Worm (Caenorhabditis elegans) whole organism, young adult: ENCODE measurements around the gene F55G7.3.

Source experiments
- B0035.1 ChIP-seq: sonication (generic microtip); optimal IDR thresholded peaks from 2 replicates; lab custom pipeline; 2016; ENCODE audit warnings: missing genetic modification characterization, mild to moderate bottlenecking, missing compliant biosample characterization, missing genotype, missing genetic modification reagents
- B0336.3 ChIP-seq: fragments of 200-800 bp; sonication (Bioruptor generic); IDR thresholded peaks from 2 replicates; pipeline ENCODE4 v1.3.6; 2022; ENCODE audit warnings: missing genetic modification characterization, missing compliant biosample characterization
- C06A6.2 ChIP-seq: fragments of 200-800 bp; sonication (Bioruptor generic); conservative IDR thresholded peaks from 2 replicates; pipeline ENCODE4 v1.3.6; 2022; ENCODE audit warnings: missing genetic modification characterization, missing compliant biosample characterization
- D2030.7 ChIP-seq: fragments of 200-800 bp; sonication (Bioruptor generic); IDR thresholded peaks from 2 replicates; pipeline ENCODE4 v1.3.6; 2022; ENCODE audit warnings: missing genetic modification reagents, missing genetic modification characterization, missing compliant biosample characterization
- F23B12.7 ChIP-seq: sonication (generic microtip); optimal IDR thresholded peaks from 2 replicates; lab custom pipeline; 2017; ENCODE audit warnings: missing genetic modification characterization, mild to moderate bottlenecking, missing compliant biosample characterization, antibody characterized with exemption, moderate library complexity; ENCODE audit not compliant: insufficient read depth
- F33H1.4 ChIP-seq: fragments of 200-800 bp; sonication (Bioruptor generic); IDR thresholded peaks from 2 replicates; pipeline ENCODE4 v1.3.6; 2022; ENCODE audit warnings: missing genetic modification reagents, missing genetic modification characterization, missing compliant biosample characterization
- K11D2.4 ChIP-seq: fragments of 200-800 bp; sonication (Bioruptor generic); IDR thresholded peaks from 2 replicates; pipeline ENCODE4 v1.3.6; 2022; ENCODE audit warnings: missing genetic modification reagents, missing genetic modification characterization, missing compliant biosample characterization
- K12H6.12 ChIP-seq: fragments of 200-800 bp; sonication (Bioruptor generic); optimal IDR thresholded peaks from 2 replicates; lab custom pipeline; 2018; ENCODE audit warnings: mild to moderate bottlenecking, missing genetic modification characterization, missing compliant biosample characterization
- T26A5.8 ChIP-seq: sonication (generic microtip); optimal IDR thresholded peaks from 2 replicates; lab custom pipeline; 2016; ENCODE audit warnings: missing genetic modification characterization, missing compliant biosample characterization
- Y53F4B.3 ChIP-seq: fragments of 200-800 bp; sonication (Bioruptor generic); IDR thresholded peaks from 2 replicates; pipeline ENCODE4 v1.3.6; 2022; ENCODE audit warnings: missing genetic modification reagents, missing genetic modification characterization, missing compliant biosample characterization
- aptf-3 ChIP-seq: fragments of 200-800 bp; sonication (Bioruptor generic); IDR thresholded peaks from 2 replicates; pipeline ENCODE4 v1.3.6; 2022; ENCODE audit warnings: missing genetic modification characterization, missing compliant biosample characterization
- bed-1 ChIP-seq: fragments of 200-800 bp; sonication (Bioruptor generic); IDR thresholded peaks from 2 replicates; pipeline ENCODE4 v1.3.6; 2022; ENCODE audit warnings: missing genetic modification reagents, missing genetic modification characterization, missing compliant biosample characterization
- ceh-100 ChIP-seq: fragments of 200-800 bp; sonication (Bioruptor generic); IDR thresholded peaks from 2 replicates; pipeline ENCODE4 v1.3.6; 2022; ENCODE audit warnings: missing genetic modification reagents, missing genetic modification characterization, missing compliant biosample characterization
- chd-7 ChIP-seq: sonication (generic microtip); optimal IDR thresholded peaks from 2 replicates; lab custom pipeline; 2016; ENCODE audit warnings: mild to moderate bottlenecking, missing genetic modification characterization, moderate library complexity, missing compliant biosample characterization
- fkh-3 ChIP-seq: sonication (generic microtip); optimal IDR thresholded peaks from 2 replicates; lab custom pipeline; 2016; ENCODE audit warnings: mild to moderate bottlenecking, missing genetic modification characterization, missing compliant biosample characterization
- hlh-26 ChIP-seq: fragments of 200-800 bp; sonication (Bioruptor generic); conservative IDR thresholded peaks from 2 replicates; pipeline ENCODE4 v1.3.6; 2022; ENCODE audit warnings: missing genetic modification reagents, missing genetic modification characterization, missing compliant biosample characterization
- hmg-20 ChIP-seq: fragments of 200-800 bp; sonication (Bioruptor generic); IDR thresholded peaks from 2 replicates; pipeline ENCODE4 v1.3.6; 2022; ENCODE audit warnings: missing genetic modification reagents, missing genetic modification characterization, missing compliant biosample characterization
- hsf-1 ChIP-seq: fragments of 200-800 bp; sonication (Bioruptor generic); IDR thresholded peaks from 2 replicates; pipeline ENCODE4 v1.3.6; 2022; ENCODE audit warnings: missing genetic modification reagents, missing genetic modification characterization, missing compliant biosample characterization
- let-607 ChIP-seq, 2 experiments: fragments of 200-800 bp in 1 of 2; sonication (Bioruptor generic) in 1 of 2; sonication (generic microtip) in 1 of 2; optimal IDR thresholded peaks; 2 replicates each; lab custom pipeline; 2016 to 2018; ENCODE audit warnings: mild to moderate bottlenecking in 2 of 2, missing compliant biosample characterization in 2 of 2, missing genetic modification characterization in 2 of 2, moderate library complexity in 2 of 2, missing genotype in 1 of 2
- lin-26 ChIP-seq: fragments of 200-800 bp; sonication (Bioruptor generic); IDR thresholded peaks from 2 replicates; pipeline ENCODE4 v1.3.6; 2022; ENCODE audit warnings: missing genetic modification reagents, missing genetic modification characterization, missing compliant biosample characterization
- lin-35 ChIP-seq, 3 experiments: fragments of 150-350 bp in 2 of 3; sonication (generic microtip) in 1 of 3; optimal IDR thresholded peaks; 2 replicates each; lab custom pipeline; 2014 to 2018; ENCODE audit warnings: missing biosample characterization in 3 of 3, missing genetic modification characterization in 3 of 3, missing genetic modification reagents in 3 of 3
- lin-40 ChIP-seq: sonication (generic microtip); optimal IDR thresholded peaks from 2 replicates; lab custom pipeline; 2016; ENCODE audit warnings: missing genetic modification characterization, mild to moderate bottlenecking, missing compliant biosample characterization, missing genotype, missing genetic modification reagents
- lsy-27 ChIP-seq: sonication (generic microtip); optimal IDR thresholded peaks from 2 replicates; lab custom pipeline; 2017; ENCODE audit warnings: missing genetic modification characterization, mild to moderate bottlenecking, missing compliant biosample characterization, antibody characterized with exemption, missing genotype, borderline replicate concordance; ENCODE audit not compliant: insufficient read depth
- madf-3 ChIP-seq: fragments of 200-800 bp; sonication (Bioruptor generic); IDR thresholded peaks from 2 replicates; pipeline ENCODE4 v1.3.6; 2022; ENCODE audit warnings: missing genetic modification reagents, missing genetic modification characterization, missing compliant biosample characterization
- mcd-1 ChIP-seq: fragments of 200-800 bp; sonication (Bioruptor generic); IDR thresholded peaks from 2 replicates; pipeline ENCODE4 v1.3.6; 2022; ENCODE audit warnings: missing genetic modification reagents, missing genetic modification characterization, missing compliant biosample characterization
- nfya-2 ChIP-seq: fragments of 200-800 bp; sonication (Bioruptor generic); IDR thresholded peaks from 2 replicates; pipeline ENCODE4 v1.3.6; 2022; ENCODE audit warnings: missing genetic modification reagents, missing genetic modification characterization, missing compliant biosample characterization
- nhr-90 ChIP-seq: sonication (generic microtip); optimal IDR thresholded peaks from 2 replicates; lab custom pipeline; 2016; ENCODE audit warnings: missing genotype, mild to moderate bottlenecking, missing genetic modification characterization, missing compliant biosample characterization
- pha-4 ChIP-seq: fragments of 150-350 bp; sonication (generic microtip); optimal IDR thresholded peaks from 2 replicates; lab custom pipeline; 2014; ENCODE audit warnings: missing biosample characterization, missing genetic modification reagents, missing genetic modification characterization
- rpc-1 ChIP-seq, 2 experiments: fragments of 150-350 bp in 1 of 2; sonication (generic microtip) in 1 of 2; optimal IDR thresholded peaks; 2 replicates each; lab custom pipeline; 2014 to 2018; ENCODE audit warnings: missing biosample characterization in 1 of 2, missing genetic modification characterization in 1 of 2, missing genetic modification reagents in 1 of 2, missing genotype in 1 of 2
- snpc-3.4 ChIP-seq: sonication (generic microtip); optimal IDR thresholded peaks from 2 replicates; lab custom pipeline; 2017; ENCODE audit warnings: missing genetic modification characterization, mild to moderate bottlenecking, missing compliant biosample characterization, antibody characterized with exemption, moderate library complexity, missing genotype, missing genetic modification reagents
- tbp1 ChIP-seq: fragments of 200-800 bp; sonication (Bioruptor generic); optimal IDR thresholded peaks from 2 replicates; lab custom pipeline; 2018; ENCODE audit warnings: mild to moderate bottlenecking, missing genetic modification characterization, missing compliant biosample characterization
- zfh-2 ChIP-seq: fragments of 200-800 bp; sonication (Bioruptor generic); conservative IDR thresholded peaks from 2 replicates; pipeline ENCODE4 v1.3.6; 2022; ENCODE audit warnings: missing genetic modification reagents, missing genetic modification characterization, missing compliant biosample characterization
- ztf-18 ChIP-seq: sonication (generic microtip); optimal IDR thresholded peaks from 2 replicates; lab custom pipeline; 2016; ENCODE audit warnings: missing genotype, mild to moderate bottlenecking, missing genetic modification characterization, missing compliant biosample characterization
- ztf-22 ChIP-seq: fragments of 200-800 bp; sonication (Bioruptor generic); optimal IDR thresholded peaks from 2 replicates; lab custom pipeline; 2018; ENCODE audit warnings: mild to moderate bottlenecking, missing genetic modification characterization, moderate library complexity, missing compliant biosample characterization
- ztf-28 ChIP-seq: fragments of 200-800 bp; sonication (Bioruptor generic); IDR thresholded peaks from 2 replicates; pipeline ENCODE4 v1.3.6; 2022; ENCODE audit warnings: missing genetic modification reagents, missing genetic modification characterization, missing compliant biosample characterization
- ztf-6 ChIP-seq: fragments of 200-800 bp; sonication (Bioruptor generic); IDR thresholded peaks from 2 replicates; pipeline ENCODE4 v1.3.6; 2022; ENCODE audit warnings: missing genetic modification reagents, missing genetic modification characterization, missing compliant biosample characterization

The F55G7.3 gene

DNA sequence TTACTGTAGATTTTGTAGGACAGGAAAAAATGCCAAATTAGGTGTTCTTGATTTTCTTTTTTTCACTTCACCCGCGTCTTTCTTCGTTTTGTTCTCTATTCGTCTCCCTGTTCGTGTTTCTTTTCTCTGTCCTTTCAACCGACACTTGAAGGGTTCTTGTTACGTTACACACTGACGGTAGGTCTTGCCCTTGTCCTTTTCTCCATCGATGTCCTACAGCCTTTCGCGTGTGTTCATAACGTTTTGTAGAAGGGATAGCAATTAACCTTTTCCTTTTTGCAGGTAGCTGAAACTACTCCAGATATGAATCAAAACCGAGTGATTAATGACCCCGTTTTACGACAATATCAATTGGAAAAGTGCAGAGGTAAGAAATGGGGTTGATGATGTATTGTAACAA is 17.7 kb downstream of the F55G7.3 start, which contains the start of gene F55G7.1 (continued):
- TF ChIP-seq B0035.1 (tag; lab: Kevin White, UChicago) (no peak), K11D2.4 (GFP tag; lab: Robert Waterston, UW) (peak; percentile 56; the same call in 1 of the 2 replicates), ztf-18 (no peak), nhr-90 (no peak)

DNA sequence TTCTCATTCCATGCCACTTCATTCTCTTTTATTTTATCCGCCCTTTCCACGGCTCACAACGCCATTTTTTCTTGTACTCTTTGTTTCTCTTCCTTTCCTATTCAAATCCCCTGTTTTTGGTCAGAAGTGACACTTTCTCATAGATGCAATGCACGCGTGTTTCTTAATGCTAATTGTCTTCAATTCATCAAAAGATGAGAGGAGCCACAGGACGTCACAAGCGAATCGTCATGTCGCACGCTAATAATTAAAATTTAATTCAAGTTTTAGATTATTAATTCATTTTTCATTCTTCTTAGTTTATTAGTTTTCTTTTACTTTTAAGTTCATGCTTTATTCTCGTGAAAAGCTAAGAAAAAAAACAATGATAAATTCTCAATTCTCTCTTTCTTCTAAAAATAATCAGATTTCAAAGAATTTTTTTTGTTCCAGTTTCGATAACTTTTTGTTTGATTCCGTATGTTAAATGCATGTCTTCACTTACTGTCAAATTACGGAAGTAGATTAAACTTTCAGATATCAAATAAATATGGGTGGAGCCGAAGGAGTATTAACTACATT is 21.0 kb downstream of the F55G7.3 start, which contains the start of gene Y62H9A.14:
Gene Y62H9A.14, plus strand, starts transcription at position 511 of the 561 bp plus-strand sequence.
- TF ChIP-seq tbp1 = no peak
- no peak for TF ChIP-seq T26A5.8 (tag; lab: Kevin White, UChicago)
- TF ChIP-seq ztf-28 (GFP tag; lab: Robert Waterston, UW) = no peak
- no peak for TF ChIP-seq B0336.3 (GFP tag; lab: Robert Waterston, UW)
- TF ChIP-seq zfh-2 (GFP tag; lab: Robert Waterston, UW) = no peak
- no peak for TF ChIP-seq F33H1.4 (GFP tag; lab: Robert Waterston, UW)
- TF ChIP-seq let-607 (tag; optimal IDR thresholded peaks at IDR 0.05; lab: Kevin White, UChicago) = no peak
- no peak for TF ChIP-seq ztf-18
- TF ChIP-seq hlh-26 = no peak
- no peak for TF ChIP-seq madf-3 (GFP tag; lab: Robert Waterston, UW)
- no peak for TF ChIP-seq lin-26
- TF ChIP-seq lin-40 (tag; lab: Kevin White, UChicago) = no peak
- TF ChIP-seq snpc-3.4 (tag; lab: Kevin White, UChicago) = no peak
- no peak for TF ChIP-seq ztf-6 (GFP tag; lab: Robert Waterston, UW)
- TF ChIP-seq Y53F4B.3 (GFP tag; lab: Robert Waterston, UW) = no peak
- TF ChIP-seq bed-1 (GFP tag; lab: Robert Waterston, UW) = no peak
- TF ChIP-seq K11D2.4 (GFP tag; lab: Robert Waterston, UW) = no peak
- no peak for TF ChIP-seq pha-4 (tag; lab: Kevin White, UChicago)
- no peak for TF ChIP-seq ceh-100 (GFP tag; lab: Robert Waterston, UW)
- TF ChIP-seq lsy-27 (tag; lab: Kevin White, UChicago) = no peak

DNA sequence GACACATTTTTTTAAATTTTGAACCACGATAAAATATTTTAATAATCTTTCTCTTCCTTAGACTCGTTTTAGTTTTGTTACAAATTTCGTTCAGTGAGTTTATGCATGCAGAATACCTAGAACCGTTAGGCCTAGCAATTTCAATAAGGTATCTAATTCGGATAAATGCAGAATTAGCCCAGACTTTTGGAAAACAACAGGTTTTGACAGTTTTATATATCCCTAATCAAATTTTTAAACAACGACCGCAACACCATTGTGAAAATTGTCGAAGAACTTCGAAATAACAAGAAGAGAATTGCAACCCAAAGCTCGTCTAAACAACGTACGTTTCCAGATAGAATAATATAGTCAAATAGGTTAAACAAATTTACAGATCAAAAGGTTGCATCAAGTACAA is 23.9 kb downstream of the F55G7.3 start, which contains the start of gene Y62H9A.16:
Gene Y62H9A.16, plus strand, starts transcription at position 301 of the 400 bp plus-strand sequence.
- no peak for TF ChIP-seq C06A6.2
- no peak for TF ChIP-seq F23B12.7 (tag; lab: Kevin White, UChicago)
- TF ChIP-seq aptf-3 = no peak
- no peak for TF ChIP-seq lin-40 (tag; lab: Kevin White, UChicago)
- TF ChIP-seq nfya-2 (GFP tag; lab: Robert Waterston, UW) = no peak
- TF ChIP-seq D2030.7 (GFP tag; lab: Robert Waterston, UW) = no peak
- no peak for TF ChIP-seq K12H6.12 (tag; lab: Kevin White, UChicago)
- no peak for TF ChIP-seq hmg-20
- TF ChIP-seq hsf-1 (GFP tag; lab: Robert Waterston, UW) = no peak
- TF ChIP-seq chd-7 = no peak
- no peak for TF ChIP-seq K11D2.4 (GFP tag; lab: Robert Waterston, UW)
- TF ChIP-seq fkh-3 = no peak
- TF ChIP-seq rpc-1 (optimal IDR thresholded peaks at IDR 0.05; lab: Kevin White, UChicago) = no peak
- no peak for TF ChIP-seq rpc-1 (tag; optimal IDR thresholded peaks at IDR 0.05; lab: Kevin White, UChicago)
- no peak for TF ChIP-seq lin-35 (GFP tag; optimal IDR thresholded peaks at IDR 0.05; lab: Kevin White, UChicago)
- TF ChIP-seq ztf-22 = no peak
- TF ChIP-seq mcd-1 (GFP tag; lab: Robert Waterston, UW) = no peak
